Worm (Caenorhabditis elegans) whole organism, L4/young adult: ENCODE results near the gene srj-18.

Experiments used
- W03F9.2 ChIP-seq: fragments of 150-350 bp; optimal IDR thresholded peaks from 2 replicates; lab custom pipeline; 2014; ENCODE audit warnings: missing biosample characterization, missing genetic modification characterization
- him-1 ChIP-seq: sonication (generic microtip); optimal IDR thresholded peaks from 2 replicates; lab custom pipeline; 2016; ENCODE audit warnings: missing genotype, missing genetic modification reagents, missing genetic modification characterization, missing compliant biosample characterization

DNA sequence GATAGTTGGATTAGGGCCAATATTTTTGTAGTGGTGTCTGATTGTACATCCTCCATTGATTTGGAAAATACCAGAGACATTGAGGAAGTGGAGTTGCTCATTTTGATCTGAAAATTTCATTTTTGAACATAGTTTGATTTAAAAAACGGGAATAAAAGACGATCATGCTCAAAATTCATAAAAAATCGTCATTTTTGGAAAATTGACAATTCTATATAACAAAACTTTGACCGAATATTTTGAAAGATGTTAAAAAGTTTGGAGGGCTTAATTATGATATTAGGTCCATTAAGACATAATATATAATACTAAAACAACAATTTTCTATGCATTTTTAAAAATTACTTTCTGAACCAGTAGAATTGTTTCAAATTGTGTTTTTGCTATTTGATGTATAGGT is 14.7 kb upstream of the srj-18 start, which contains the start of gene srg-58:
- TF ChIP-seq him-1 (tag; lab: Kevin White, UChicago) (no peak), W03F9.2 (tag; lab: Kevin White, UChicago) (no peak)
